Worm (Caenorhabditis elegans) whole organism, late embryonic: ENCODE data around the gene slcf-2.

Source experiments
- C08G9.2 ChIP-seq: sonication (generic microtip); optimal IDR thresholded peaks from 2 replicates; lab custom pipeline; 2016; ENCODE audit warnings: mild to moderate bottlenecking, missing genetic modification characterization, moderate library complexity, missing compliant biosample characterization
- C38D4.7 ChIP-seq: fragments of 200-800 bp; sonication (Bioruptor generic); optimal IDR thresholded peaks from 2 replicates; lab custom pipeline; 2018; ENCODE audit warnings: mild to moderate bottlenecking, missing genetic modification characterization, moderate library complexity, missing compliant biosample characterization
- Y22D7AL.16 ChIP-seq: sonication (generic microtip); optimal IDR thresholded peaks from 2 replicates; lab custom pipeline; 2016; ENCODE audit warnings: missing genetic modification characterization, missing compliant biosample characterization
- ahr-1 ChIP-seq: sonication (generic microtip); optimal IDR thresholded peaks from 2 replicates; lab custom pipeline; 2016; ENCODE audit warnings: missing genetic modification characterization, missing compliant biosample characterization
- ceh-19 ChIP-seq: fragments of 200-800 bp; sonication (Bioruptor generic); optimal IDR thresholded peaks from 2 replicates; lab custom pipeline; 2018; ENCODE audit warnings: mild to moderate bottlenecking, missing genetic modification characterization, missing compliant biosample characterization
- ceh-2 ChIP-seq: sonication (generic microtip); optimal IDR thresholded peaks from 2 replicates; lab custom pipeline; 2016; ENCODE audit warnings: missing genotype, missing genetic modification characterization, missing compliant biosample characterization
- ceh-22 ChIP-seq: sonication (generic microtip); optimal IDR thresholded peaks from 2 replicates; lab custom pipeline; 2017; ENCODE audit warnings: missing biosample characterization, missing genetic modification characterization
- ceh-24 ChIP-seq: sonication (generic microtip); optimal IDR thresholded peaks from 2 replicates; lab custom pipeline; 2016; ENCODE audit warnings: mild to moderate bottlenecking, missing genetic modification characterization, missing compliant biosample characterization
- ceh-45 ChIP-seq: fragments of 200-800 bp; sonication (Bioruptor generic); IDR thresholded peaks from 2 replicates; pipeline ENCODE4 v1.3.6; 2022; ENCODE audit warnings: missing genetic modification reagents, missing genetic modification characterization, missing compliant biosample characterization
- che-1 ChIP-seq: sonication (generic microtip); optimal IDR thresholded peaks from 2 replicates; lab custom pipeline; 2016; ENCODE audit warnings: mild to moderate bottlenecking, missing genetic modification characterization, missing compliant biosample characterization
- elt-4 ChIP-seq: sonication (generic microtip); optimal IDR thresholded peaks from 2 replicates; lab custom pipeline; 2016; ENCODE audit warnings: missing genetic modification characterization, missing compliant biosample characterization
- eyg-1 ChIP-seq: sonication (generic microtip); optimal IDR thresholded peaks from 2 replicates; lab custom pipeline; 2016; ENCODE audit warnings: missing genotype, missing genetic modification characterization, missing compliant biosample characterization
- fkh-10 ChIP-seq: fragments of 150-350 bp; optimal IDR thresholded peaks from 2 replicates; lab custom pipeline; 2014; ENCODE audit warnings: missing biosample characterization, missing genetic modification reagents, missing genetic modification characterization
- mec-3 ChIP-seq: sonication (generic microtip); optimal IDR thresholded peaks from 2 replicates; lab custom pipeline; 2016; ENCODE audit warnings: borderline replicate concordance, missing genetic modification characterization, missing compliant biosample characterization
- nhr-232 ChIP-seq: sonication (generic microtip); optimal IDR thresholded peaks from 2 replicates; lab custom pipeline; 2016; ENCODE audit warnings: missing genetic modification characterization, missing compliant biosample characterization
- pax-1 ChIP-seq: fragments of 150-350 bp; optimal IDR thresholded peaks from 2 replicates; lab custom pipeline; 2014; ENCODE audit warnings: missing biosample characterization, missing genetic modification characterization
- ref-2 ChIP-seq: sonication (generic microtip); optimal IDR thresholded peaks from 2 replicates; lab custom pipeline; 2016; ENCODE audit warnings: missing genetic modification characterization, missing compliant biosample characterization
- sdc-2 ChIP-seq: sonication (generic microtip); optimal IDR thresholded peaks from 2 replicates; lab custom pipeline; 2016; ENCODE audit warnings: missing genotype, missing genetic modification characterization, missing compliant biosample characterization
- sox-4 ChIP-seq: sonication (generic microtip); optimal IDR thresholded peaks from 2 replicates; lab custom pipeline; 2017; ENCODE audit warnings: mild to moderate bottlenecking, missing genetic modification characterization, inconsistent platforms, missing compliant biosample characterization
- tbx-2 ChIP-seq: sonication (generic microtip); optimal IDR thresholded peaks from 2 replicates; lab custom pipeline; 2016; ENCODE audit warnings: missing genetic modification characterization, missing compliant biosample characterization
- unc-3 ChIP-seq, 2 experiments: fragments of 200-800 bp in 1 of 2; sonication (Bioruptor generic) in 1 of 2; sonication (generic microtip) in 1 of 2; conservative IDR thresholded peaks in 1 of 2; optimal IDR thresholded peaks in 1 of 2; 2 replicates each; pipeline versions ENCODE4 v1.3.6 to Lab custom; 2016 to 2022; ENCODE audit warnings: missing compliant biosample characterization in 2 of 2, missing genetic modification characterization in 2 of 2, missing genetic modification reagents in 1 of 2
- unc-86 ChIP-seq: sonication (generic microtip); optimal IDR thresholded peaks from 2 replicates; lab custom pipeline; 2016; ENCODE audit warnings: missing genetic modification characterization, missing compliant biosample characterization
- zip-5 ChIP-seq: sonication (generic microtip); optimal IDR thresholded peaks from 2 replicates; lab custom pipeline; 2016; ENCODE audit warnings: missing genetic modification characterization, missing compliant biosample characterization

slcf-2 gene

ce11 chrX:3443526-3443925 is 49.9 kb downstream of the slcf-2 start, which contains the start of gene ZK813.2:
ZK813.2 (plus strand) TSS chrX:3443826.
- TF ChIP-seq zip-5 (tag; lab: Kevin White, UChicago), result no peak
- TF ChIP-seq sox-4, result no peak
- no peak for TF ChIP-seq unc-86 (tag; lab: Kevin White, UChicago)
- TF ChIP-seq ceh-22 (tag; lab: Kevin White, UChicago), result no peak
- TF ChIP-seq Y22D7AL.16, result no peak
- TF ChIP-seq mec-3 (tag; lab: Kevin White, UChicago), result no peak
- TF ChIP-seq C38D4.7 (GFP tag; lab: Kevin White, UChicago), result no peak
- no peak for TF ChIP-seq che-1 (tag; lab: Kevin White, UChicago)
- TF ChIP-seq, all 69 proteins: peak for 0

ce11 chrX:3444514-3444913 is 50.9 kb downstream of the slcf-2 start, which contains the start of gene ZK813.7:
ZK813.7 (plus strand) TSS chrX:3444814.
- TF ChIP-seq ceh-19 (GFP tag; lab: Kevin White, UChicago) (no peak), ceh-24 (tag; lab: Kevin White, UChicago) (no peak), nhr-232 (tag; lab: Kevin White, UChicago) (no peak), unc-3 (GFP tag; conservative IDR thresholded peaks at IDR 0.05; lab: Robert Waterston, UW) (no peak), unc-3 (tag; optimal IDR thresholded peaks at IDR 0.05; lab: Kevin White, UChicago) (no peak), C08G9.2 (tag; lab: Kevin White, UChicago) (no peak), ref-2 (tag; lab: Kevin White, UChicago) (no peak), C38D4.7 (GFP tag; lab: Kevin White, UChicago) (no peak), elt-4 (no peak), sdc-2 (no peak)
- TF ChIP-seq, all 69 proteins: peak for 0

ce11 chrX:3446011-3446410 is 52.3 kb downstream of the slcf-2 start, which contains the start of gene ZK813.1:
ZK813.1 (plus strand) TSS chrX:3446311.
- no peak for TF ChIP-seq ceh-2
- no peak for TF ChIP-seq pax-1
- no peak for TF ChIP-seq tbx-2
- TF ChIP-seq ceh-45, result no peak
- TF ChIP-seq ceh-19 (GFP tag; lab: Kevin White, UChicago), result no peak
- TF ChIP-seq fkh-10, result no peak
- TF ChIP-seq ahr-1 (tag; lab: Kevin White, UChicago), result no peak
- TF ChIP-seq eyg-1 (tag; lab: Kevin White, UChicago), result no peak
